Worm (Caenorhabditis elegans): Measurements from ENCODE around the gene Y43F8C.3.
A peak's percentile ranks its signal among the peaks of the same experiment; 100 is the strongest.

The Y43F8C.3 gene

DNA sequence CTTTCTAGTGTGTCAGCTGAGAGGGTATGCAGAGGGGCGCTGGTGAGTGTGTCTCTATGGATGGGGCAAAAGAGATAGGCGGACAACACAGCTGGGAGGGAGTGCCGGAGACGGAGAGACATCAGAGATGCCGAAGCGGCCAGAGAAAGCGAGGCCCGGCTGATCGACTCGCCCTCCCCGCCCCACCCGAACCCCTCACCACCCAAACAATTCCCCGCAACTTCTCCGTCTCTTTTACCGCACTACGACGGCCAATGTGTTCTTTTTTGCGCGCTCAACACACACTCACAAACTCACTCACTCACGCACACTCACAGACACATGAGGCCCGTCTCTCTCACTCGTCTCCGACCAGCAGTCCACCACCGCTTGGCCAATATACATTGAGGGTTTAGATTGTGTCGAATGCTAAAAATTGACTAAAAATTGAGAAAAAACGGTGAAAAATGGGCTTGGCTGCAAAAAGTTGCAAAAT is at the start of gene Y43F8C.3 (continued):
- TF ChIP-seq lir-1 (GFP tag; conservative IDR thresholded peaks at IDR 0.05) (peak; percentile 94), hlh-26 (GFP tag; conservative IDR thresholded peaks at IDR 0.05) (no peak), somi-1 (GFP tag; optimal IDR thresholded peaks at IDR 0.05) (peak; percentile 33), ztf-26 (tag; optimal IDR thresholded peaks at IDR 0.05) (peak; percentile 68), zim-3 (tag; optimal IDR thresholded peaks at IDR 0.05) (no peak), egrh-3 (GFP tag; IDR thresholded peaks at IDR 0.05) (peak; percentile 93), repo-1 (tag; optimal IDR thresholded peaks at IDR 0.05) (no peak), sdz-38 (tag; optimal IDR thresholded peaks at IDR 0.05) (no peak), ztf-18 (tag; optimal IDR thresholded peaks at IDR 0.05) (no peak), B0019.2 (GFP tag; conservative IDR thresholded peaks at IDR 0.05) (no peak), Y53G8AR.9 (GFP tag; conservative IDR thresholded peaks at IDR 0.05) (no peak), hmg-1.2 (GFP tag; IDR thresholded peaks at IDR 0.05) (peak; percentile 70), cebp-1 (GFP tag; IDR thresholded peaks at IDR 0.05) (no peak), cebp-1 (tag; optimal IDR thresholded peaks at IDR 0.05) (peak; percentile 78), hmg-20 (GFP tag; IDR thresholded peaks at IDR 0.05) (no peak), snpc-4 (GFP tag; optimal IDR thresholded peaks at IDR 0.05) (peak; percentile 20), snpc-4 (tag; optimal IDR thresholded peaks at IDR 0.05) (peak in 1 of 4 experiments; percentile 38), ama-1 (optimal IDR thresholded peaks at IDR 0.05) (no peak), ama-1 (GFP tag; optimal IDR thresholded peaks at IDR 0.05) (no peak), Y53F4B.3 (GFP tag; IDR thresholded peaks at IDR 0.05) (no peak), madf-6 (GFP tag; IDR thresholded peaks at IDR 0.05) (no peak), tbp1 (GFP tag; optimal IDR thresholded peaks at IDR 0.05) (peak; percentile 6), mcd-1 (GFP tag; IDR thresholded peaks at IDR 0.05) (peak; percentile 62), madf-8 (GFP tag; conservative IDR thresholded peaks at IDR 0.05) (no peak), rpc-1 (optimal IDR thresholded peaks at IDR 0.05) (no peak), rpc-1 (tag; optimal IDR thresholded peaks at IDR 0.05) (no peak), F49E8.2 (tag; optimal IDR thresholded peaks at IDR 0.05; ENCODE audit: insufficient read depth) (no peak), C06A6.2 (GFP tag; conservative IDR thresholded peaks at IDR 0.05) (no peak), attf-3 (GFP tag; conservative IDR thresholded peaks at IDR 0.05) (no peak), T26A5.8 (tag; optimal IDR thresholded peaks at IDR 0.05) (no peak), F23B12.7 (tag; optimal IDR thresholded peaks at IDR 0.05; ENCODE audit: insufficient read depth) (peak; percentile 58), let-526 (GFP tag; IDR thresholded peaks at IDR 0.05) (no peak), lin-54 (GFP tag; optimal IDR thresholded peaks at IDR 0.05) (peak; percentile 19)

DNA sequence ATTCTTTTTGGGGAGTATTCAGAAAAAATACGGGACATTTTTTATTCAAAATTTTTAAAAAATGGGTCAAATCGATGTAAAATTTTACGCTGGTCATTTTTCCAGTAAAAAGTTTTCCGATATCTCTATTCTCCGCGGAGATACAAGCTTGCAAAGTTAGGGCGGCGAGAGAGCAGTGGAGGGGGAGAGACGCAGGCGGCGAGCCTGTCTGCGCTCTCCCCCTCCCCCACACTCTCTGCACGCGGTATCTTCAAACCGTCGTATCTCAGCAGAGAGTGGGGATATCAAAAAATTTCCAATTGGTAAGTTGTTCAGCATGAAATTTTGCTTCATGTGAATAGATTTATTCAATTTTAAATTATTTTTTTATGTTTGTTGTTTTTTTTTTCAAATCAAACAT is 49.4 kb upstream of the Y43F8C.3 start:
- TF ChIP-seq F37B4.10 (GFP tag; IDR thresholded peaks at IDR 0.05), result no peak
- TF ChIP-seq F39B2.1 (GFP tag; IDR thresholded peaks at IDR 0.05), result no peak
- no peak for TF ChIP-seq nhr-27 (tag; optimal IDR thresholded peaks at IDR 0.05)
- TF ChIP-seq ztf-26 (tag; optimal IDR thresholded peaks at IDR 0.05), result no peak
- TF ChIP-seq hmg-1.2 (GFP tag; IDR thresholded peaks at IDR 0.05), result peak; percentile 82
- peak; percentile 58; the same call in 1 of the 2 replicates for TF ChIP-seq zfh-2 (GFP tag; conservative IDR thresholded peaks at IDR 0.05)
- no peak for TF ChIP-seq T07F8.4 (tag; optimal IDR thresholded peaks at IDR 0.05)
- no peak for TF ChIP-seq attf-3 (GFP tag; conservative IDR thresholded peaks at IDR 0.05)
- TF ChIP-seq B0035.1 (tag; optimal IDR thresholded peaks at IDR 0.05), result no peak
- no peak for TF ChIP-seq Y56A3A.18 (GFP tag; IDR thresholded peaks at IDR 0.05)
- TF ChIP-seq dox-1 (GFP tag; IDR thresholded peaks at IDR 0.05), result no peak
- no peak for TF ChIP-seq fkh-3 (tag; optimal IDR thresholded peaks at IDR 0.05)
- TF ChIP-seq F57C9.4 (tag; optimal IDR thresholded peaks at IDR 0.05), result no peak
- no peak for TF ChIP-seq lag-1 (GFP tag; IDR thresholded peaks at IDR 0.05)
- TF ChIP-seq F55B11.4 (tag; optimal IDR thresholded peaks at IDR 0.05; ENCODE audit: borderline replicate concordance, insufficient read depth), result no peak
